Fruit fly (Drosophila melanogaster) whole organism, prepupa: ENCODE measurements around the gene WASp.

Experiments
- CG10669 ChIP-seq: fragments of 200-800 bp; sonication (Bioruptor generic); optimal IDR thresholded peaks from 3 replicates; lab custom pipeline; 2018; ENCODE audit warnings: missing biosample characterization, mild to moderate bottlenecking, missing genetic modification characterization, moderate library complexity
- CG11762 ChIP-seq: fragments of 200-800 bp; sonication (Bioruptor generic); optimal IDR thresholded peaks from 3 replicates; lab custom pipeline; 2016; ENCODE audit warnings: missing biosample characterization, missing genetic modification characterization; ENCODE audit not compliant: insufficient read depth
- CG1621 ChIP-seq: fragments of 200-800 bp; sonication (Bioruptor generic); optimal IDR thresholded peaks from 3 replicates; lab custom pipeline; 2018; ENCODE audit warnings: missing biosample characterization, mild to moderate bottlenecking, missing genetic modification characterization
- CG34406 ChIP-seq: fragments of 200-800 bp; sonication (Bioruptor generic); optimal IDR thresholded peaks from 3 replicates; lab custom pipeline; 2016; ENCODE audit warnings: missing biosample characterization, missing genetic modification characterization
- CG6163 ChIP-seq: fragments of 200-800 bp; sonication (Bioruptor generic); IDR thresholded peaks from 3 replicates; pipeline ENCODE4 v1.3.6; 2022; ENCODE audit warnings: missing biosample characterization, missing genetic modification characterization
- CG6276 ChIP-seq: fragments of 200-800 bp; sonication (Bioruptor generic); optimal IDR thresholded peaks from 2 replicates; lab custom pipeline; 2017; ENCODE audit warnings: missing biosample characterization, mild to moderate bottlenecking, missing genetic modification characterization
- CG6792 ChIP-seq: fragments of 200-800 bp; sonication (Bioruptor generic); optimal IDR thresholded peaks from 3 replicates; lab custom pipeline; 2016; ENCODE audit warnings: missing biosample characterization, missing genetic modification characterization
- CG6854 ChIP-seq: fragments of 200-800 bp; sonication (Bioruptor generic); optimal IDR thresholded peaks from 2 replicates; lab custom pipeline; 2017; ENCODE audit warnings: missing biosample characterization, mild to moderate bottlenecking, missing genetic modification characterization
- Hr39 ChIP-seq: fragments of 200-800 bp; sonication (Bioruptor generic); optimal IDR thresholded peaks from 2 replicates; lab custom pipeline; 2016; ENCODE audit warnings: missing biosample characterization, missing genetic modification characterization
- fd85E ChIP-seq: fragments of 200-800 bp; sonication (Bioruptor generic); optimal IDR thresholded peaks from 3 replicates; lab custom pipeline; 2016; ENCODE audit warnings: missing biosample characterization, missing genetic modification characterization
- pdm3 ChIP-seq: fragments of 200-800 bp; sonication (Bioruptor generic); optimal IDR thresholded peaks from 3 replicates; lab custom pipeline; 2016; ENCODE audit warnings: missing biosample characterization, missing genetic modification characterization
- salr ChIP-seq, 2 experiments: fragments of 200-800 bp; sonication (Bioruptor generic); optimal IDR thresholded peaks; 3 replicates each; lab custom pipeline; 2016 to 2018; ENCODE audit warnings: missing biosample characterization in 2 of 2, missing genetic modification characterization in 2 of 2, mild to moderate bottlenecking in 1 of 2
- vri ChIP-seq: fragments of 200-800 bp; sonication (Bioruptor generic); optimal IDR thresholded peaks from 3 replicates; lab custom pipeline; 2016; ENCODE audit warnings: missing biosample characterization, mild to moderate bottlenecking, missing genetic modification characterization

DNA sequence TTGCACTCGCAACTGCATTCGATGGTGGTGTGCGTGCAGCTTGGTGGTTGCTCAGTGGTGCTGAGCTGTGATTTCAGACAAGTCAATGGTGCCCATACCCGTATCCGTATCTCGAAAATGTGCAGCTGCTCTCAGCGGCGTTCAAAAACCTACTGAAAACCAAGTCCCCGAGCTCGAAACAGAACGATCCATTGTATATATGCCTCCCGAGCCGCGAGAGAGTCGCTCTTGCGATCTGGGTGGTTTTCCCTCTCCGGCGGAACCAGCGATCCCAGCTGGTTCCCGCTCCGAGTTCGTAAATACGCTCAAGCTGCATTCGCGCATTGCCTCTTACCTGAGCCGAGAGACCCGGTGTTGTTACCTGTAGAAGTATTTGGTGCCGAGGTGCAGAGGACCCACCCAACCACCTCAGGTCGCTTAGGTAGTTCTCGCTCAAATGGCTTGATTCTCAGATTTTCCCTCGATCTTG is 27.3 kb upstream of the WASp start, which contains the start of gene Inx3:
- TF ChIP-seq CG10669 (GFP tag; lab: Kevin White, UChicago): no peak
- no peak for TF ChIP-seq pdm3 (GFP tag; lab: Kevin White, UChicago)
- peak; percentile 57 for TF ChIP-seq CG6854 (GFP tag; lab: Kevin White, UChicago)
- TF ChIP-seq fd85E (GFP tag; lab: Kevin White, UChicago): peak; percentile 4
- TF ChIP-seq CG34406: no peak
- TF ChIP-seq CG6163 (GFP tag; lab: Robert Waterston, UW): peak; percentile 60; the same call in 2 of the 3 replicates
- TF ChIP-seq CG1621: peak; percentile 74
- TF ChIP-seq CG11762 (GFP tag; lab: Kevin White, UChicago): no peak
- TF ChIP-seq vri (GFP tag; lab: Kevin White, UChicago): no peak
- TF ChIP-seq CG6792: no peak
- TF ChIP-seq CG6276 (GFP tag; lab: Kevin White, UChicago): no peak
- no peak for TF ChIP-seq salr (GFP tag; optimal IDR thresholded peaks at IDR 0.05; lab: Kevin White, UChicago)
- TF ChIP-seq Hr39 (GFP tag; lab: Kevin White, UChicago): no peak
